Worm (Caenorhabditis elegans) whole organism, mixed stage, embryonic: ENCODE data around the gene ugt-7.

ENCODE experiments used
- elt-3 ChIP-seq: fragments of 150-350 bp; optimal IDR thresholded peaks from 2 replicates; lab custom pipeline; 2014; ENCODE audit warnings: missing biosample characterization, missing genetic modification characterization
- mep-1 ChIP-seq: fragments of 150-350 bp; optimal IDR thresholded peaks from 2 replicates; lab custom pipeline; 2017; ENCODE audit warnings: missing biosample characterization, missing genetic modification reagents, missing genetic modification characterization, inconsistent platforms
- nhr-237 ChIP-seq: fragments of 150-350 bp; optimal IDR thresholded peaks from 2 replicates; lab custom pipeline; 2014; ENCODE audit warnings: missing biosample characterization, missing genetic modification characterization
- nhr-76 ChIP-seq: sonication (generic microtip); optimal IDR thresholded peaks from 2 replicates; lab custom pipeline; 2017; ENCODE audit warnings: missing biosample characterization, missing genetic modification characterization
- sptf-1 ChIP-seq: sonication (generic microtip); optimal IDR thresholded peaks from 2 replicates; lab custom pipeline; 2017; ENCODE audit warnings: mild to moderate bottlenecking, missing genetic modification characterization, moderate library complexity, missing compliant biosample characterization
- unc-62 ChIP-seq: fragments of 150-350 bp; optimal IDR thresholded peaks from 2 replicates; lab custom pipeline; 2014; ENCODE audit warnings: missing biosample characterization, missing genetic modification reagents, missing genetic modification characterization

DNA sequence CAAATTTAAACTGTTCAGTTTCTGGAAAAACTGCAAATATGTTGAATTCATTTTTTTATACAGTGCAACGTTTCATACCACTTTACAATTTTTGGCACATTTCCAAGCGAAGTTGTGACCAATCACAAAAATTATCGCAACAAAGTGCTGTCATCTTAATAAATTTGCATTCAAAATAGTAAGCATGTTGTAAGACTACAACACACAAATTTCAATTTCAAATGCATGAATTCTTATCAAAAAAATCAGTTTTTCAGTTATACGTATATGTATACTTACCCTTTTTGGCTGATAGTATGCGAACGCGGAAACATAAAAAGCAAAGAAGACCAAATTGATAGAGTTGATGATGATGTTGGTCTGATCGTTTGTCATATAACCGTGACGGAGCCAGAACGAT, 29.8 kb upstream of the ugt-7 start:
- no peak for TF ChIP-seq nhr-76 (tag; lab: Kevin White, UChicago)
- TF ChIP-seq elt-3 (tag; lab: Kevin White, UChicago) = no peak
- TF ChIP-seq nhr-237 (tag; lab: Kevin White, UChicago) = no peak
- no peak for TF ChIP-seq mep-1 (tag; lab: Kevin White, UChicago)
- no peak for TF ChIP-seq unc-62 (GFP tag; lab: Kevin White, UChicago)
- TF ChIP-seq sptf-1 = no peak
